Fruit fly (Drosophila melanogaster) whole organism, wandering third instar larva: Measurements from ENCODE around the gene ssh.

Experiments used
- Dif ChIP-seq: fragments of 200-275, 200-300 bp; sonication (Bioruptor generic); optimal IDR thresholded peaks from 2 replicates; lab custom pipeline; 2018; ENCODE audit warnings: missing biosample characterization, missing genetic modification characterization; ENCODE audit not compliant: partially characterized antibody
- brk ChIP-seq: fragments of 200-800 bp; sonication (Bioruptor generic); optimal IDR thresholded peaks from 2 replicates; lab custom pipeline; 2016; ENCODE audit warnings: missing biosample characterization, mild to moderate bottlenecking, missing genetic modification characterization

DNA sequence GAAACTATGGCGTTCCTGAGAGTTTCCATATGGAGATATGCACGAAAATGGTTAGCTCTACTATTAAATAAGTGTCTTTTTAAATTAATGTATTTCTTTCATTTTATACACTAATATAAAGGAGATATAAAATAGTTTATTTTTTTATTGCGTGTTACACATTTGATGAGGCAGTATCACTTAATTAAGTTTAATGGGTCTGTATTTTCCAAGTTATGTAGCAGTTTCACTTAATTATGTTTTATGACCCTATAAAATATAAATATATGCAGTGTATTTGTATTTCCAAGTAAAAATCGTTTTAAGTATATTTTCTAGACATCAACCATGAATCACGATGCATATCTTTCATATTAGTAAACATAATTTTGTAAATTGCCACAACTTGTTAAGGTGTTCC is 21.8 kb upstream of the ssh start:
- TF ChIP-seq brk (GFP tag; lab: Kevin White, UChicago): no peak
- TF ChIP-seq Dif (GFP tag; lab: Kevin White, UChicago): no peak
